Worm (Caenorhabditis elegans) whole organism, late embryonic: Measurements from ENCODE around the gene endu-2.
A peak's percentile ranks its signal among the peaks of the same experiment; 100 is the strongest.

ENCODE experiments used
- C38D4.7 ChIP-seq: fragments of 200-800 bp; sonication (Bioruptor generic); optimal IDR thresholded peaks from 2 replicates; lab custom pipeline; 2018; ENCODE audit warnings: mild to moderate bottlenecking, missing genetic modification characterization, moderate library complexity, missing compliant biosample characterization
- F13H6.1 ChIP-seq: sonication (generic microtip); optimal IDR thresholded peaks from 2 replicates; lab custom pipeline; 2016; ENCODE audit warnings: missing genetic modification characterization, missing compliant biosample characterization
- K09A11.1 ChIP-seq: sonication (generic microtip); optimal IDR thresholded peaks from 2 replicates; lab custom pipeline; 2017; ENCODE audit warnings: antibody characterized with exemption, mild to moderate bottlenecking, missing genetic modification characterization, missing compliant biosample characterization; ENCODE audit not compliant: insufficient read depth
- ahr-1 ChIP-seq: sonication (generic microtip); optimal IDR thresholded peaks from 2 replicates; lab custom pipeline; 2016; ENCODE audit warnings: missing genetic modification characterization, missing compliant biosample characterization
- ama-1 ChIP-seq: fragments of 150-350 bp; optimal IDR thresholded peaks from 2 replicates; lab custom pipeline; 2014
- ceh-18 ChIP-seq: sonication (generic microtip); optimal IDR thresholded peaks from 2 replicates; lab custom pipeline; 2016; ENCODE audit warnings: missing genetic modification characterization, missing compliant biosample characterization
- ceh-19 ChIP-seq: fragments of 200-800 bp; sonication (Bioruptor generic); optimal IDR thresholded peaks from 2 replicates; lab custom pipeline; 2018; ENCODE audit warnings: mild to moderate bottlenecking, missing genetic modification characterization, missing compliant biosample characterization
- ceh-2 ChIP-seq: sonication (generic microtip); optimal IDR thresholded peaks from 2 replicates; lab custom pipeline; 2016; ENCODE audit warnings: missing genotype, missing genetic modification characterization, missing compliant biosample characterization
- ceh-24 ChIP-seq: sonication (generic microtip); optimal IDR thresholded peaks from 2 replicates; lab custom pipeline; 2016; ENCODE audit warnings: mild to moderate bottlenecking, missing genetic modification characterization, missing compliant biosample characterization
- ceh-30 ChIP-seq: fragments of 150-350 bp; optimal IDR thresholded peaks from 2 replicates; lab custom pipeline; 2014; ENCODE audit warnings: missing biosample characterization, missing genetic modification characterization
- ceh-31 ChIP-seq: sonication (generic microtip); optimal IDR thresholded peaks from 2 replicates; lab custom pipeline; 2016; ENCODE audit warnings: missing genetic modification characterization, missing compliant biosample characterization
- ceh-34 ChIP-seq: sonication (generic microtip); optimal IDR thresholded peaks from 2 replicates; lab custom pipeline; 2016; ENCODE audit warnings: mild to moderate bottlenecking, missing genetic modification characterization, missing compliant biosample characterization
- ceh-45 ChIP-seq: fragments of 200-800 bp; sonication (Bioruptor generic); IDR thresholded peaks from 2 replicates; pipeline ENCODE4 v1.3.6; 2022; ENCODE audit warnings: missing genetic modification reagents, missing genetic modification characterization, missing compliant biosample characterization
- ceh-6 ChIP-seq: fragments of 200-800 bp; sonication (Bioruptor generic); optimal IDR thresholded peaks from 2 replicates; lab custom pipeline; 2018; ENCODE audit warnings: mild to moderate bottlenecking, missing genetic modification characterization, missing compliant biosample characterization
- che-1 ChIP-seq: sonication (generic microtip); optimal IDR thresholded peaks from 2 replicates; lab custom pipeline; 2016; ENCODE audit warnings: mild to moderate bottlenecking, missing genetic modification characterization, missing compliant biosample characterization
- eyg-1 ChIP-seq: sonication (generic microtip); optimal IDR thresholded peaks from 2 replicates; lab custom pipeline; 2016; ENCODE audit warnings: missing genotype, missing genetic modification characterization, missing compliant biosample characterization
- fax-1 ChIP-seq: sonication (generic microtip); optimal IDR thresholded peaks from 2 replicates; lab custom pipeline; 2016; ENCODE audit warnings: missing genotype, missing genetic modification characterization, missing compliant biosample characterization
- fkh-6 ChIP-seq: sonication (generic microtip); optimal IDR thresholded peaks from 2 replicates; lab custom pipeline; 2016; ENCODE audit warnings: missing genetic modification characterization, missing compliant biosample characterization
- hlh-13 ChIP-seq: fragments of 200-800 bp; sonication (Bioruptor generic); optimal IDR thresholded peaks from 2 replicates; lab custom pipeline; 2018; ENCODE audit warnings: mild to moderate bottlenecking, missing genetic modification characterization, missing compliant biosample characterization
- hlh-30 ChIP-seq: sonication (generic microtip); optimal IDR thresholded peaks from 2 replicates; lab custom pipeline; 2017; ENCODE audit warnings: antibody characterized with exemption, missing genetic modification characterization, missing compliant biosample characterization; ENCODE audit not compliant: insufficient read depth
- hlh-6 ChIP-seq: sonication (generic microtip); optimal IDR thresholded peaks from 2 replicates; lab custom pipeline; 2016; ENCODE audit warnings: missing genotype, missing genetic modification characterization, missing compliant biosample characterization
- hlh-8 ChIP-seq: sonication (generic microtip); optimal IDR thresholded peaks from 2 replicates; lab custom pipeline; 2016; ENCODE audit warnings: missing genotype, missing genetic modification characterization, missing compliant biosample characterization
- lim-6 ChIP-seq: sonication (generic microtip); optimal IDR thresholded peaks from 2 replicates; lab custom pipeline; 2016; ENCODE audit warnings: missing genetic modification characterization, missing compliant biosample characterization
- mec-3 ChIP-seq: sonication (generic microtip); optimal IDR thresholded peaks from 2 replicates; lab custom pipeline; 2016; ENCODE audit warnings: borderline replicate concordance, missing genetic modification characterization, missing compliant biosample characterization
- nfya-1 ChIP-seq: sonication (generic microtip); optimal IDR thresholded peaks from 2 replicates; lab custom pipeline; 2017; ENCODE audit warnings: missing genetic modification characterization, mild to moderate bottlenecking, missing compliant biosample characterization, antibody characterized with exemption, moderate library complexity
- nhr-232 ChIP-seq: sonication (generic microtip); optimal IDR thresholded peaks from 2 replicates; lab custom pipeline; 2016; ENCODE audit warnings: missing genetic modification characterization, missing compliant biosample characterization
- odd-2 ChIP-seq: sonication (generic microtip); optimal IDR thresholded peaks from 2 replicates; lab custom pipeline; 2017; ENCODE audit warnings: antibody characterized with exemption, mild to moderate bottlenecking, missing genetic modification characterization, missing compliant biosample characterization
- pag-3 ChIP-seq: sonication (generic microtip); optimal IDR thresholded peaks from 2 replicates; lab custom pipeline; 2016; ENCODE audit warnings: missing compliant biosample characterization, missing genetic modification characterization, borderline replicate concordance
- pat-9 ChIP-seq: fragments of 200-800 bp; sonication (Bioruptor generic); optimal IDR thresholded peaks from 2 replicates; lab custom pipeline; 2018; ENCODE audit warnings: mild to moderate bottlenecking, missing genetic modification characterization, moderate library complexity, missing compliant biosample characterization
- pax-1 ChIP-seq: fragments of 150-350 bp; optimal IDR thresholded peaks from 2 replicates; lab custom pipeline; 2014; ENCODE audit warnings: missing biosample characterization, missing genetic modification characterization
- pros-1 ChIP-seq: fragments of 150-350 bp; optimal IDR thresholded peaks from 2 replicates; lab custom pipeline; 2014; ENCODE audit warnings: missing biosample characterization, missing genetic modification reagents, missing genetic modification characterization
- ref-2 ChIP-seq: sonication (generic microtip); optimal IDR thresholded peaks from 2 replicates; lab custom pipeline; 2016; ENCODE audit warnings: missing genetic modification characterization, missing compliant biosample characterization
- rnt-1 ChIP-seq: sonication (generic microtip); optimal IDR thresholded peaks from 2 replicates; lab custom pipeline; 2016; ENCODE audit warnings: missing genetic modification characterization, missing compliant biosample characterization
- sdc-2 ChIP-seq: sonication (generic microtip); optimal IDR thresholded peaks from 2 replicates; lab custom pipeline; 2016; ENCODE audit warnings: missing genotype, missing genetic modification characterization, missing compliant biosample characterization
- sox-2 ChIP-seq: fragments of 200-800 bp; sonication (Bioruptor generic); IDR thresholded peaks from 2 replicates; pipeline ENCODE4 v1.3.6; 2022; ENCODE audit warnings: missing genetic modification reagents, missing genetic modification characterization, missing compliant biosample characterization
- sox-4 ChIP-seq: sonication (generic microtip); optimal IDR thresholded peaks from 2 replicates; lab custom pipeline; 2017; ENCODE audit warnings: mild to moderate bottlenecking, missing genetic modification characterization, inconsistent platforms, missing compliant biosample characterization
- syd-9 ChIP-seq: sonication (generic microtip); optimal IDR thresholded peaks from 2 replicates; lab custom pipeline; 2016; ENCODE audit warnings: mild to moderate bottlenecking, missing genetic modification characterization, moderate library complexity, missing compliant biosample characterization
- tbx-2 ChIP-seq: sonication (generic microtip); optimal IDR thresholded peaks from 2 replicates; lab custom pipeline; 2016; ENCODE audit warnings: missing genetic modification characterization, missing compliant biosample characterization
- ttx-3 ChIP-seq: sonication (generic microtip); optimal IDR thresholded peaks from 2 replicates; lab custom pipeline; 2016; ENCODE audit warnings: missing genetic modification reagents, missing genetic modification characterization, missing compliant biosample characterization
- unc-3 ChIP-seq, 2 experiments: fragments of 200-800 bp in 1 of 2; sonication (Bioruptor generic) in 1 of 2; sonication (generic microtip) in 1 of 2; conservative IDR thresholded peaks in 1 of 2; optimal IDR thresholded peaks in 1 of 2; 2 replicates each; pipeline versions ENCODE4 v1.3.6 to Lab custom; 2016 to 2022; ENCODE audit warnings: missing compliant biosample characterization in 2 of 2, missing genetic modification characterization in 2 of 2, missing genetic modification reagents in 1 of 2
- unc-42 ChIP-seq: sonication (generic microtip); optimal IDR thresholded peaks from 2 replicates; lab custom pipeline; 2016; ENCODE audit warnings: missing genotype, missing genetic modification characterization, missing compliant biosample characterization
- unc-55 ChIP-seq: sonication (generic microtip); optimal IDR thresholded peaks from 2 replicates; lab custom pipeline; 2017; ENCODE audit warnings: missing biosample characterization, missing genetic modification reagents, missing genetic modification characterization
- unc-86 ChIP-seq: sonication (generic microtip); optimal IDR thresholded peaks from 2 replicates; lab custom pipeline; 2016; ENCODE audit warnings: missing genetic modification characterization, missing compliant biosample characterization
- zip-5 ChIP-seq: sonication (generic microtip); optimal IDR thresholded peaks from 2 replicates; lab custom pipeline; 2016; ENCODE audit warnings: missing genetic modification characterization, missing compliant biosample characterization
- ztf-16 ChIP-seq: sonication (generic microtip); optimal IDR thresholded peaks from 2 replicates; lab custom pipeline; 2017; ENCODE audit warnings: missing genetic modification characterization, missing compliant biosample characterization

The endu-2 gene

DNA sequence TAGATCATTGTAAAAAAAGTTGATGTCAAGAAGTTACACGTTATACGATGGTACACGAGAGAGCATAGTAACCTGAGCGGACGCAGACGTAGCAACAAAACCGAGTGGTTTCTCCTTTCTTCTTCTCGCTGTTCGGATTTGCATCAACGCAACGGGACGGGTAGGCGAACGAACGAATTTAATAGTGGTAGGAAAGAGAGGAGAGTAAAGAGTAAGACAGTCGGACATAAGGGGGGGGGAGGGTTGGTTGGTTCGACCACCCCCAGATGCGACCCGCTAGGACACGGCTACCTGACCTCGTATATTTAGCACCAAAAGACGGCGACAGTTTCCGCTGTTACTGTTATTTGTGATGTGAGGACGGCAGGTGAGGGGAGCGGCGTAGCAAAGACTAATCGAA is 40.9 kb upstream of the endu-2 start (continued):
- no peak for TF ChIP-seq nhr-232
- no peak for TF ChIP-seq lim-6 (tag; lab: Kevin White, UChicago)
- no peak for TF ChIP-seq C38D4.7 (GFP tag; lab: Kevin White, UChicago)
- no peak for TF ChIP-seq odd-2 (tag; lab: Kevin White, UChicago)
- peak; percentile 16 for TF ChIP-seq sdc-2 (tag; lab: Kevin White, UChicago)
- TF ChIP-seq unc-42 (tag; lab: Kevin White, UChicago) = no peak
- TF ChIP-seq ref-2 = peak; percentile 20
- no peak for TF ChIP-seq ahr-1 (tag; lab: Kevin White, UChicago)
- no peak for TF ChIP-seq zip-5 (tag; lab: Kevin White, UChicago)
- no peak for TF ChIP-seq ttx-3 (tag; lab: Kevin White, UChicago)
- TF ChIP-seq ceh-24 = no peak
- no peak for TF ChIP-seq sox-2
- no peak for TF ChIP-seq pag-3
- peak; percentile 12 for TF ChIP-seq unc-55 (GFP tag; lab: Kevin White, UChicago)
- TF ChIP-seq ceh-30 (tag; lab: Kevin White, UChicago) = no peak
- no peak for TF ChIP-seq che-1 (tag; lab: Kevin White, UChicago)
- peak; percentile 6 for TF ChIP-seq pros-1
- peak; percentile 21 for TF ChIP-seq nfya-1 (tag; lab: Kevin White, UChicago)
- TF ChIP-seq fkh-6 (tag; lab: Kevin White, UChicago) = no peak
- no peak for TF ChIP-seq unc-86
- TF ChIP-seq ceh-19 (GFP tag; lab: Kevin White, UChicago) = no peak
- TF ChIP-seq ama-1 (lab: Kevin White, UChicago) = no peak
- TF ChIP-seq pax-1 (tag; lab: Kevin White, UChicago) = no peak

- no peak for TF ChIP-seq hlh-8 (tag; lab: Kevin White, UChicago)
- TF ChIP-seq zip-5 (tag; lab: Kevin White, UChicago) = no peak
- TF ChIP-seq fax-1 = no peak
- TF ChIP-seq nhr-232 = no peak
- TF ChIP-seq ceh-2 (tag; lab: Kevin White, UChicago) = no peak
- no peak for TF ChIP-seq pax-1 (tag; lab: Kevin White, UChicago)
- TF ChIP-seq ceh-45 (GFP tag; lab: Robert Waterston, UW) = no peak
- no peak for TF ChIP-seq sox-2
- TF ChIP-seq pat-9 (tag; lab: Kevin White, UChicago) = no peak
- TF ChIP-seq sdc-2 (tag; lab: Kevin White, UChicago) = no peak
- no peak for TF ChIP-seq ahr-1 (tag; lab: Kevin White, UChicago)
- TF ChIP-seq mec-3 (tag; lab: Kevin White, UChicago) = no peak
- TF ChIP-seq nfya-1 (tag; lab: Kevin White, UChicago) = no peak
- no peak for TF ChIP-seq hlh-13 (GFP tag; lab: Kevin White, UChicago)
- TF ChIP-seq eyg-1 (tag; lab: Kevin White, UChicago) = no peak
- no peak for TF ChIP-seq syd-9 (tag; lab: Kevin White, UChicago)
Observed at ce11 chrX:8203684-8204083, 38.4 kb upstream of the endu-2 start, which contains the start of gene C17H11.6. Gene C17H11.6 (minus strand): TSS chrX:8203784.

DNA sequence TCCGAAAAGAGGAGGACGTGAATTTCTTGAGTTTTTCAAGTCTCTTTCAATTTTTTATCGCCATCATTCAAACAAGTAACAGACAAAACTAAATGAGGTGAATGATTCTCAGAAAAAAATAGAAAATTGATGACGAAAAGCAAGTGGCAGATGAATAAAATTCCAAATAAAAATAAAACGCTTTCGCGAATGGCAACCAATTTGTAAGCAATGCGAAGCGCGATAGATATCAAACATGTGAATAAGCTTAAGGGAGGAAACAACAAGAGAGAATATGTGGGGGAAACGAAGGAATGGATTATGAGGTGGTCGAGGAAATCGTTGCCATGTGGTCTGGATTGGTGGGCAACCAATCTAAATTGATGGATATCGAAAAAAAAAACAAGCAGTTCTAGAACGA is 37.6 kb upstream of the endu-2 start:
- TF ChIP-seq ceh-6 (GFP tag; lab: Kevin White, UChicago) (no peak), sox-4 (tag; lab: Kevin White, UChicago) (no peak), pat-9 (tag; lab: Kevin White, UChicago) (no peak), ama-1 (lab: Kevin White, UChicago) (no peak), ahr-1 (tag; lab: Kevin White, UChicago) (no peak), K09A11.1 (tag; lab: Kevin White, UChicago) (no peak)

- no peak for TF ChIP-seq unc-3 (GFP tag; conservative IDR thresholded peaks at IDR 0.05; lab: Robert Waterston, UW)
- TF ChIP-seq unc-3 (tag; optimal IDR thresholded peaks at IDR 0.05; lab: Kevin White, UChicago) = no peak
- peak; percentile 54 for TF ChIP-seq ceh-31 (tag; lab: Kevin White, UChicago)
- TF ChIP-seq hlh-30 = peak; percentile 42
- no peak for TF ChIP-seq F13H6.1 (tag; lab: Kevin White, UChicago)
- peak; percentile 15 for TF ChIP-seq rnt-1 (tag; lab: Kevin White, UChicago)
- peak; percentile 33 for TF ChIP-seq ceh-18 (tag; lab: Kevin White, UChicago)
- no peak for TF ChIP-seq fkh-6 (tag; lab: Kevin White, UChicago)
- TF ChIP-seq ceh-19 (GFP tag; lab: Kevin White, UChicago) = no peak
- TF ChIP-seq unc-42 (tag; lab: Kevin White, UChicago) = peak; percentile 44
- TF ChIP-seq hlh-6 (tag; lab: Kevin White, UChicago) = no peak
- no peak for TF ChIP-seq ceh-45 (GFP tag; lab: Robert Waterston, UW)
- TF ChIP-seq lim-6 (tag; lab: Kevin White, UChicago) = no peak
- TF ChIP-seq ztf-16 = no peak
- TF ChIP-seq C38D4.7 (GFP tag; lab: Kevin White, UChicago) = no peak
- TF ChIP-seq ceh-34 = peak; percentile 46
- TF ChIP-seq hlh-8 (tag; lab: Kevin White, UChicago) = peak; percentile 24
- TF ChIP-seq ceh-2 (tag; lab: Kevin White, UChicago) = no peak
- peak; percentile 28 for TF ChIP-seq unc-55 (GFP tag; lab: Kevin White, UChicago)
- TF ChIP-seq tbx-2 = peak; percentile 24
- TF ChIP-seq nfya-1 (tag; lab: Kevin White, UChicago) = peak; percentile 51
- TF ChIP-seq zip-5 (tag; lab: Kevin White, UChicago) = no peak
Observed at ce11 chrX:8205919-8206318, 36.2 kb upstream of the endu-2 start.
